Fruit fly (Drosophila melanogaster) whole organism, pupa: Measurements from ENCODE around the gene CG17221.

Source experiments
- CG10348 ChIP-seq: fragments of 200-800 bp; sonication (Bioruptor generic); IDR thresholded peaks from 2 replicates; pipeline ENCODE4 v1.3.6; 2022; ENCODE audit warnings: missing biosample characterization, missing genetic modification characterization
- CG14655 ChIP-seq: fragments of 200-800 bp; sonication (Bioruptor generic); optimal IDR thresholded peaks from 3 replicates; lab custom pipeline; 2017; ENCODE audit warnings: mild to moderate bottlenecking, missing biosample characterization, missing genetic modification reagents, missing genetic modification characterization
- CG15710 ChIP-seq: fragments of 200-800 bp; sonication (Bioruptor generic); optimal IDR thresholded peaks from 2 replicates; lab custom pipeline; 2018; ENCODE audit warnings: missing biosample characterization, mild to moderate bottlenecking, missing genetic modification characterization, moderate library complexity
- CG8159 ChIP-seq: fragments of 200-800 bp; sonication (Bioruptor generic); optimal IDR thresholded peaks from 3 replicates; lab custom pipeline; 2018; ENCODE audit warnings: missing biosample characterization, mild to moderate bottlenecking, missing genetic modification characterization, moderate library complexity
- EcR ChIP-seq: fragments of 200-800 bp; sonication (Bioruptor generic); optimal IDR thresholded peaks from 3 replicates; lab custom pipeline; 2019; ENCODE audit warnings: missing biosample characterization, missing genetic modification characterization, mild to moderate bottlenecking, moderate library complexity, missing genetic modification reagents
- Ets98B ChIP-seq: fragments of 200-800 bp; sonication (Bioruptor generic); IDR thresholded peaks from 2 replicates; pipeline ENCODE4 v1.3.6; 2022; ENCODE audit warnings: missing biosample characterization, missing genetic modification characterization
- Pif1A ChIP-seq: fragments of 200-800 bp; sonication (Bioruptor generic); optimal IDR thresholded peaks from 3 replicates; lab custom pipeline; 2016; ENCODE audit warnings: missing biosample characterization, missing genetic modification characterization
- Pif1B ChIP-seq: fragments of 200-800 bp; sonication (Bioruptor generic); optimal IDR thresholded peaks from 3 replicates; lab custom pipeline; 2016; ENCODE audit warnings: missing biosample characterization, missing genetic modification characterization
- Snoo ChIP-seq: fragments of 200-800 bp; sonication (Bioruptor generic); optimal IDR thresholded peaks from 3 replicates; lab custom pipeline; 2017; ENCODE audit warnings: missing biosample characterization, mild to moderate bottlenecking, missing genetic modification characterization, inconsistent platforms

DNA sequence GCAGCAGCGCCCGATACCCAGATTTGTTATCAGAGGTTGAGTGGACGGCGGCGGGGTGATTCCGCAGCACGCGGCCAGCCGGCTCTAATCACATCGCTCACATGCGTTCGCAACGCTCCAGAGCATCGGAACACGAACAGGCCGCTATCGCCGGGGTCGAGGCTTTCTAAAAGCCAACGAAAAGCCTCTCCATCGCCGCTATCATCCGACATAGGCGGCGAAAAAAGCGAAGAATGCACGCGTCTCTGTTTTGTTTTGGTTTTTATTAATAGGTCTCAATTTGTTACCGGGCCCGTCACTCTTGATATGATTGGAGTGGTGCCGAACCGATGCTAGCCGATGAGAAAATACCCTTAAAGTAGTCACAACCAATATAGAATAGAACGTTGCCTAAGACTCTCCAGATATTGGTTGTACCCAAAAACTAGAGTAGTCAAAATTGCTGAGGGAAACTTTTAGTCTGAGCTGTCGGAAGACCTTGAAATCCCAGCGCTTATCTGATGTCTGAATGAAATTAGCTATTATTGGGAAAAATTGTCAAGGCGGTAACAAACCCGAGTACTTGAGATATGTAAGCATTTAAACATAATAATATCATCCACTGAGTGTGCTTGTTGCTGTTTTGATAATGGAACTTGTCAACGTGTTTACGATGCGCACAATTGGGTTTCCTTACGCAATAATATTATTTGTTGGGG is 2.3 kb downstream of the CG17221 start, which contains the start of gene CG17261:
- TF ChIP-seq CG15710 (tag; lab: Kevin White, UChicago) (no peak), CG8159 (tag; lab: Kevin White, UChicago) (no peak), Pif1A (GFP tag; lab: Kevin White, UChicago) (no peak), Ets98B (no peak), EcR (GFP tag; lab: Kevin White, UChicago) (no peak), Pif1B (GFP tag; lab: Kevin White, UChicago) (no peak), Snoo (tag; lab: Kevin White, UChicago) (no peak), CG10348 (no peak), CG14655 (no peak)
